Worm (Caenorhabditis elegans) whole organism, mixed stage, embryonic: Measurements from ENCODE around the gene nhr-146.
"Not testable (repeated sequence)": the region's sequence is repeated elsewhere in the genome, so short reads cannot be mapped to it uniquely, and the experiment has no call there.

ENCODE experiments used
- bed-3 ChIP-seq: fragments of 200-800 bp; sonication (Bioruptor generic); optimal IDR thresholded peaks from 3 replicates; lab custom pipeline; 2018; ENCODE audit warnings: mild to moderate bottlenecking, missing genetic modification characterization, moderate library complexity, missing compliant biosample characterization
- blmp-1 ChIP-seq: fragments of 150-350 bp; optimal IDR thresholded peaks from 2 replicates; lab custom pipeline; 2014; ENCODE audit warnings: missing biosample characterization, missing genetic modification characterization
- ceh-39 ChIP-seq: fragments of 150-350 bp; optimal IDR thresholded peaks from 2 replicates; lab custom pipeline; 2014; ENCODE audit warnings: missing biosample characterization, missing genetic modification characterization
- ceh-83 ChIP-seq: fragments of 200-800 bp; sonication (Bioruptor generic); optimal IDR thresholded peaks from 2 replicates; lab custom pipeline; 2018; ENCODE audit warnings: mild to moderate bottlenecking, missing genetic modification characterization, missing compliant biosample characterization
- ces-1 ChIP-seq: fragments of 150-350 bp; optimal IDR thresholded peaks from 2 replicates; lab custom pipeline; 2014; ENCODE audit warnings: missing biosample characterization, missing genetic modification reagents, missing genetic modification characterization
- cnd-1 ChIP-seq: fragments of 200-800 bp; sonication (Bioruptor generic); optimal IDR thresholded peaks from 2 replicates; lab custom pipeline; 2018; ENCODE audit warnings: mild to moderate bottlenecking, missing genetic modification characterization, missing compliant biosample characterization
- drap-1 ChIP-seq: fragments of 200-800 bp; sonication (Bioruptor generic); optimal IDR thresholded peaks from 3 replicates; lab custom pipeline; 2018; ENCODE audit warnings: mild to moderate bottlenecking, missing genetic modification characterization, missing compliant biosample characterization
- elt-3 ChIP-seq: fragments of 150-350 bp; optimal IDR thresholded peaks from 2 replicates; lab custom pipeline; 2014; ENCODE audit warnings: missing biosample characterization, missing genetic modification characterization
- flh-1 ChIP-seq: fragments of 200-800 bp; sonication (Bioruptor generic); optimal IDR thresholded peaks from 2 replicates; lab custom pipeline; 2018; ENCODE audit warnings: mild to moderate bottlenecking, missing genetic modification characterization, moderate library complexity, missing compliant biosample characterization
- ham-2 ChIP-seq: fragments of 200-800 bp; sonication (Bioruptor generic); optimal IDR thresholded peaks from 2 replicates; lab custom pipeline; 2018; ENCODE audit warnings: mild to moderate bottlenecking, missing genetic modification characterization, missing compliant biosample characterization
- hlh-1 ChIP-seq: fragments of 150-350 bp; optimal IDR thresholded peaks from 2 replicates; lab custom pipeline; 2014; ENCODE audit warnings: missing biosample characterization, missing genetic modification reagents, missing genetic modification characterization
- lin-13 ChIP-seq: fragments of 150-350 bp; optimal IDR thresholded peaks from 2 replicates; lab custom pipeline; 2014; ENCODE audit warnings: missing biosample characterization, missing genetic modification characterization
- lin-32 ChIP-seq: fragments of 200-800 bp; sonication (Bioruptor generic); optimal IDR thresholded peaks from 2 replicates; lab custom pipeline; 2018; ENCODE audit warnings: mild to moderate bottlenecking, missing genetic modification characterization, missing compliant biosample characterization
- mab-5 ChIP-seq: fragments of 150-350 bp; optimal IDR thresholded peaks from 2 replicates; lab custom pipeline; 2014; ENCODE audit warnings: missing biosample characterization, missing genetic modification characterization
- mep-1 ChIP-seq: fragments of 150-350 bp; optimal IDR thresholded peaks from 2 replicates; lab custom pipeline; 2017; ENCODE audit warnings: missing biosample characterization, missing genetic modification reagents, missing genetic modification characterization, inconsistent platforms
- mls-2 ChIP-seq: sonication (generic microtip); optimal IDR thresholded peaks from 2 replicates; lab custom pipeline; 2016; ENCODE audit warnings: mild to moderate bottlenecking, missing genetic modification characterization, moderate library complexity, missing compliant biosample characterization
- nhr-12 ChIP-seq: fragments of 150-350 bp; optimal IDR thresholded peaks from 2 replicates; lab custom pipeline; 2014; ENCODE audit warnings: missing biosample characterization, missing genetic modification characterization
- nhr-2 ChIP-seq: fragments of 150-350 bp; optimal IDR thresholded peaks from 2 replicates; lab custom pipeline; 2014; ENCODE audit warnings: missing biosample characterization, missing genetic modification characterization
- nhr-237 ChIP-seq: fragments of 150-350 bp; optimal IDR thresholded peaks from 2 replicates; lab custom pipeline; 2014; ENCODE audit warnings: missing biosample characterization, missing genetic modification characterization
- nhr-28 ChIP-seq: fragments of 150-350 bp; optimal IDR thresholded peaks from 2 replicates; lab custom pipeline; 2014; ENCODE audit warnings: missing biosample characterization, missing genetic modification characterization
- nhr-76 ChIP-seq: sonication (generic microtip); optimal IDR thresholded peaks from 2 replicates; lab custom pipeline; 2017; ENCODE audit warnings: missing biosample characterization, missing genetic modification characterization
- pha-4 ChIP-seq: fragments of 150-350 bp; optimal IDR thresholded peaks from 2 replicates; lab custom pipeline; 2018; ENCODE audit warnings: missing biosample characterization, missing genetic modification reagents, missing genetic modification characterization
- sem-2 ChIP-seq: fragments of 200-800 bp; sonication (Bioruptor generic); optimal IDR thresholded peaks from 2 replicates; lab custom pipeline; 2018; ENCODE audit warnings: mild to moderate bottlenecking, missing genetic modification characterization, missing compliant biosample characterization
- snpc-4 ChIP-seq: fragments of 150-350 bp; optimal IDR thresholded peaks from 2 replicates; lab custom pipeline; 2014; ENCODE audit warnings: missing biosample characterization, missing genetic modification characterization
- tbx-8 ChIP-seq: fragments of 200-800 bp; sonication (Bioruptor generic); optimal IDR thresholded peaks from 2 replicates; lab custom pipeline; 2018; ENCODE audit warnings: mild to moderate bottlenecking, missing genetic modification characterization, moderate library complexity, missing compliant biosample characterization
- unc-120 ChIP-seq: sonication (generic microtip); optimal IDR thresholded peaks from 2 replicates; lab custom pipeline; 2017; ENCODE audit warnings: missing genetic modification characterization, missing compliant biosample characterization; ENCODE audit not compliant: poor library complexity, severe bottlenecking
- unc-62 ChIP-seq: fragments of 150-350 bp; optimal IDR thresholded peaks from 2 replicates; lab custom pipeline; 2014; ENCODE audit warnings: missing biosample characterization, missing genetic modification reagents, missing genetic modification characterization
- zip-8 ChIP-seq: fragments of 150-350 bp; optimal IDR thresholded peaks from 2 replicates; lab custom pipeline; 2014; ENCODE audit warnings: missing biosample characterization, missing genetic modification characterization

nhr-146 gene

DNA sequence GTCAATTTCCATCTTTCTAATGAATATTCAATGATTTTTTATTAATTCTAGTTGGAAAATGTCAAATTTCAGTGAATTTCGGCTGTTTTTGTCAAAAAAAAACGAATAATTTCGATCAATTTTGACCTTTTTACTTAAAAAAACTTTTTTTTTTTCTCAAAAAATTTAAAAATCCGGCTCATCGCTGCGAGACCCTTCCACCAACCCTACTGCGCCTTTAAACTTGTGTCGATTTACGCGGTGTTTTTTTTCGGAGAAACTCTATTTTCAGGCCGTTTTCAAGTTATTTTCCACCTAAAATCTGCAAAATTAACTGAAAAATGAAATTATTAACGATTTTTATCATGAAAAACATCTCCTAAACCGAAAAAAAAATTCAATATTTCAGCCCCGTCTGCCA is 25.8 kb upstream of the nhr-146 start:
- TF ChIP-seq elt-3: no peak
- TF ChIP-seq cnd-1 (tag; lab: Kevin White, UChicago): no peak
- TF ChIP-seq flh-1: no peak
- no peak for TF ChIP-seq zip-8 (tag; lab: Kevin White, UChicago)
- TF ChIP-seq lin-32: no peak
- no peak for TF ChIP-seq unc-120 (tag; lab: Kevin White, UChicago)
- no peak for TF ChIP-seq nhr-12 (tag; lab: Kevin White, UChicago)
- TF ChIP-seq pha-4 (tag; lab: Kevin White, UChicago): no peak
- no peak for TF ChIP-seq sem-2 (GFP tag; lab: Kevin White, UChicago)
- TF ChIP-seq nhr-237 (tag; lab: Kevin White, UChicago): no peak
- no peak for TF ChIP-seq drap-1 (GFP tag; lab: Kevin White, UChicago)
- no peak for TF ChIP-seq hlh-1
- no peak for TF ChIP-seq nhr-28
- TF ChIP-seq lin-13 (tag; lab: Kevin White, UChicago): no peak

DNA sequence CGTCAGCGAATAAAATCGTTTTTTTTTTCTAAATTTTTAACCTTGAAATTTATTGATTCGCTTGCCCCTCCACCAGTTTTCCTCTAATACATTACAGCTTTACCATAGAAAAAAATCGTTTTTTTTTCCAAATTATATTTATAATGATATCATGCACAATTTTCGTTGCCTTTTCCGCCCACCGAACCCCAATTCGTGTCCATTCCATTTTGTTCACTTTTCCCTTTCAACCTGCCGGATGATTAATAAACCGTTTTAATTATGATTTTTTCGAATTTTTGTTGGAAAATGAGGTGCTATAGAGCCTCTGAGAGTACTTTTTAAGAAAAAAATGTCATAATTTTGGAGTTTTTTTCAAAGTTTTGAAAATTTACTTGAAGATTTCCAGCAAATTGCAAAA is 25.2 kb upstream of the nhr-146 start, which contains the start of gene set-23:
Gene set-23 (plus strand): TSS at position 301 of the 400 bp plus-strand sequence.
- TF ChIP-seq mab-5 (tag; lab: Kevin White, UChicago): no peak
- no peak for TF ChIP-seq unc-62 (GFP tag; lab: Kevin White, UChicago)
- no peak for TF ChIP-seq ham-2 (GFP tag; lab: Kevin White, UChicago)
- TF ChIP-seq mep-1: no peak
- no peak for TF ChIP-seq nhr-2 (tag; lab: Kevin White, UChicago)
- TF ChIP-seq bed-3 (GFP tag; lab: Kevin White, UChicago): no peak
- no peak for TF ChIP-seq mls-2 (tag; lab: Kevin White, UChicago)
- TF ChIP-seq ceh-83: no peak
- TF ChIP-seq drap-1 (GFP tag; lab: Kevin White, UChicago): no peak
- TF ChIP-seq pha-4 (tag; lab: Kevin White, UChicago): no peak
- TF ChIP-seq lin-32: no peak
- no peak for TF ChIP-seq blmp-1 (tag; lab: Kevin White, UChicago)
- no peak for TF ChIP-seq ces-1 (GFP tag; lab: Kevin White, UChicago)
- no peak for TF ChIP-seq hlh-1
- TF ChIP-seq lin-13 (tag; lab: Kevin White, UChicago): no peak
- TF ChIP-seq, all 35 proteins: peak for 0

DNA sequence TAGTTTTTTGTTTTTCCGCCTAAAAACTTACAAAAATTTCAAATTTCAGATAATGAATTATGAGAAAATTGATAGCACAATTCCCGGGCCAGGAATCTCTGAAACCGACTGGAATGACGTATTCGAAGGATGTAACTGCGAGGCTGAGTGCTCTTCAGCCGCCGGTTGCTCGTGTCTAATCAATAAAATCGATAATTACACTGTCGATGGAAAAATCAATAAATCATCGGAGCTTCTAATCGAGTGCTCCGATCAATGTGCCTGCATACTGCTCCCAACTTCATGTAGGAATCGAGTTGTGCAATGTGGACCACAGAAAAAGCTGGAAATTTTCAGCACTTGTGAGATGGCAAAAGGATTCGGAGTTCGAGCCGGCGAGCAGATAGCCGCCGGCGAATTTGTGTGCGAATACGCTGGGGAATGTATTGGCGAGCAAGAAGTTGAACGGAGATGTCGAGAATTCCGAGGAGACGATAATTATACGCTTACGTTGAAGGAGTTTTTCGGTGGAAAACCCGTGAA is 23.6 kb upstream of the nhr-146 start:
- no peak for TF ChIP-seq hlh-1
- TF ChIP-seq drap-1 (GFP tag; lab: Kevin White, UChicago): no peak
- no peak for TF ChIP-seq ces-1 (GFP tag; lab: Kevin White, UChicago)
- no peak for TF ChIP-seq unc-120 (tag; lab: Kevin White, UChicago)

DNA sequence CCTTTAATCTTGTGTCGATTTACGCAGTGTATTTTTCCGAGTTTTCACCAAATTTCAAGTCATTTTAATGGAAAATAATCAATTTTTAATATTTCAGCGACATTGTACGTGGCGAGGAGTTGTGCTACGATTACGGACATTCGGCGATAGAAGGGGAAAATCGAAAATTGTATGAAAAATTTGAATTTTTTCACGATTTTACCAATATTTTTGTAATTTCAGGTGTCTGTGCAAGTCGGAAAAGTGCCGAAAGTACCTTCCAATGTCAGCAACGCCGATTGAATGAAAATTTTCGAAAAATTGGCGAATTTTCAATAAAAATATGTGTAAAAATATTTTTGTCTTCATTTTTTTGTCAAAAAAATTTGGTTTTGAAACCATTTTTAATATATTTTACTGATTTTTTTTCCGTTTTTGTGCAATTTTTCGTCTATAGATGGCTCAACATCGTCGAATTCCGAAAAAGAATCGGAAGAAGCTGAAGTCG is 21.3 kb upstream of the nhr-146 start, which contains the start of gene Y41D4B.11:
Gene Y41D4B.11 (plus strand): TSS at position 437 of the 487 bp plus-strand sequence.
- TF ChIP-seq mls-2 (tag; lab: Kevin White, UChicago): no peak
- TF ChIP-seq hlh-1: no peak
- TF ChIP-seq nhr-237 (tag; lab: Kevin White, UChicago): no peak

DNA sequence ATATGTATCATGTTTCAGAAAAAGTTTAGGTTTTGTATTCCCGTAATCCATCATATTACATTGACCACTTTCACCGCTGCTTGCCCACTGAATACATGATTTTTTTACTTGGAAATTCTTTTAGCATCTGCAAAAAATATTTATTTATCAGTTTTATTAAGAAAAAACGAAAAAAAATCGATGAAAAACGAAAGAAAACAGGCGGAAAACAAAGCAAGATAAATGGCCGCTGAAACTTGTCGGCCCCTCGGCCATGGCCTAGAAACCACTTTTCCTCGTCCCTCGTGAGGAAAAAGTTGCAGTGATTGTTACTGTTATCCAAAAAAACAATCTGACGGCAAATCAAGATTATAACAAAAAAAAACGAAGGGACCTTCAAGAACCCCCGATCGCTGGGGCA is 16.6 kb upstream of the nhr-146 start, which contains the start of gene dsl-3:
Gene dsl-3 (plus strand): TSS at position 301 of the 400 bp plus-strand sequence.
- not testable (repeated sequence) for TF ChIP-seq snpc-4; pha-4 (tag; lab: Kevin White, UChicago); ceh-39 (tag; lab: Kevin White, UChicago)
- TF ChIP-seq, all 35 proteins: peak for 0; not testable (repeated sequence) for 35

DNA sequence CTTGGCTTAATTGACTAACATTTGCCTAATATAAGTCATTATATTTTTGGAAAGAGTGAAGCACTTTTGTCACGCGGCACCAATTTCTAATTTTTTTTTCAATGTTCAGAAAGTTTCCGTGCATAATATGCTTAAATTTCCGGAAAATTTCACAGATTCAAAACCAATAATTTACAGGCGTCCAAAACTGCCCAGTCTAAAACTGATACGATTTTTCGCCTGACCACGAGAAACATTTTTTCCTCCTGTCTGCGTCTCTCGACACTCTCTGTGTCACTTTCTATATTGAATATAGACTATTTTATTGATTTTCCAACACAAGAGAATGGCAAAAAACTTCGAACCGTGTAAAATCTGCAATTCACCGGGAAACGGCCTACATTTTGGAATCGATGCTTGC is 13.0 kb upstream of the nhr-146 start, which contains the start of gene nhr-122:
Gene nhr-122 (plus strand): TSS at position 301 of the 400 bp plus-strand sequence.
- TF ChIP-seq blmp-1 (tag; lab: Kevin White, UChicago) (no peak), hlh-1 (no peak), nhr-76 (tag; lab: Kevin White, UChicago) (no peak), cnd-1 (tag; lab: Kevin White, UChicago) (no peak), tbx-8 (GFP tag; lab: Kevin White, UChicago) (no peak), ceh-39 (tag; lab: Kevin White, UChicago) (no peak), mls-2 (tag; lab: Kevin White, UChicago) (no peak), lin-13 (tag; lab: Kevin White, UChicago) (no peak), pha-4 (tag; lab: Kevin White, UChicago) (no peak), mab-5 (tag; lab: Kevin White, UChicago) (no peak), unc-62 (GFP tag; lab: Kevin White, UChicago) (no peak), ham-2 (GFP tag; lab: Kevin White, UChicago) (no peak), ces-1 (GFP tag; lab: Kevin White, UChicago) (no peak)
